Worm (Caenorhabditis elegans) whole organism, young adult: ENCODE results near the gene mrp-4.
A peak's percentile ranks its signal among the peaks of the same experiment; 100 is the strongest.

Experiments
- B0035.1 ChIP-seq: sonication (generic microtip); optimal IDR thresholded peaks from 2 replicates; lab custom pipeline; 2016; ENCODE audit warnings: missing genetic modification characterization, mild to moderate bottlenecking, missing compliant biosample characterization, missing genotype, missing genetic modification reagents
- B0336.3 ChIP-seq: fragments of 200-800 bp; sonication (Bioruptor generic); IDR thresholded peaks from 2 replicates; pipeline ENCODE4 v1.3.6; 2022; ENCODE audit warnings: missing genetic modification characterization, missing compliant biosample characterization
- F39B2.1 ChIP-seq: fragments of 200-800 bp; sonication (Bioruptor generic); IDR thresholded peaks from 2 replicates; pipeline ENCODE4 v1.3.6; 2022; ENCODE audit warnings: missing genetic modification reagents, missing genetic modification characterization, missing compliant biosample characterization
- F57A8.1 ChIP-seq: fragments of 200-800 bp; sonication (Bioruptor generic); optimal IDR thresholded peaks from 2 replicates; lab custom pipeline; 2018; ENCODE audit warnings: mild to moderate bottlenecking, missing genetic modification characterization, moderate library complexity, missing compliant biosample characterization
- F57C9.4 ChIP-seq: sonication (generic microtip); optimal IDR thresholded peaks from 2 replicates; lab custom pipeline; 2017; ENCODE audit warnings: mild to moderate bottlenecking, missing genetic modification characterization, missing compliant biosample characterization
- K11D2.4 ChIP-seq: fragments of 200-800 bp; sonication (Bioruptor generic); IDR thresholded peaks from 2 replicates; pipeline ENCODE4 v1.3.6; 2022; ENCODE audit warnings: missing genetic modification reagents, missing genetic modification characterization, missing compliant biosample characterization
- Y53F4B.3 ChIP-seq: fragments of 200-800 bp; sonication (Bioruptor generic); IDR thresholded peaks from 2 replicates; pipeline ENCODE4 v1.3.6; 2022; ENCODE audit warnings: missing genetic modification reagents, missing genetic modification characterization, missing compliant biosample characterization
- Y56A3A.18 ChIP-seq: fragments of 200-800 bp; sonication (Bioruptor generic); IDR thresholded peaks from 2 replicates; pipeline ENCODE4 v1.3.6; 2022; ENCODE audit warnings: missing genetic modification reagents, missing genetic modification characterization, missing compliant biosample characterization
- Y79H2A.3 ChIP-seq: fragments of 200-800 bp; sonication (Bioruptor generic); conservative IDR thresholded peaks from 2 replicates; pipeline ENCODE4 v1.3.6; 2022; ENCODE audit warnings: missing genetic modification reagents, missing genetic modification characterization, missing compliant biosample characterization
- Y95B8A.8 ChIP-seq: fragments of 200-800 bp; sonication (Bioruptor generic); IDR thresholded peaks from 2 replicates; pipeline ENCODE4 v1.3.6; 2022; ENCODE audit warnings: missing genetic modification reagents, missing genetic modification characterization, missing compliant biosample characterization
- ZK185.1 ChIP-seq: sonication (generic microtip); optimal IDR thresholded peaks from 2 replicates; lab custom pipeline; 2016; ENCODE audit warnings: mild to moderate bottlenecking, missing genetic modification characterization, missing compliant biosample characterization; ENCODE audit not compliant: poor library complexity, severe bottlenecking
- akir-1 ChIP-seq: fragments of 200-800 bp; sonication (Bioruptor generic); optimal IDR thresholded peaks from 2 replicates; lab custom pipeline; 2018; ENCODE audit warnings: mild to moderate bottlenecking, missing genetic modification characterization, moderate library complexity, missing compliant biosample characterization
- aptf-2 ChIP-seq: fragments of 200-800 bp; sonication (Bioruptor generic); conservative IDR thresholded peaks from 2 replicates; pipeline ENCODE4 v1.3.6; 2022; ENCODE audit warnings: missing genetic modification reagents, missing genetic modification characterization, missing compliant biosample characterization
- attf-3 ChIP-seq: fragments of 200-800 bp; sonication (Bioruptor generic); conservative IDR thresholded peaks from 2 replicates; pipeline ENCODE4 v1.3.6; 2022; ENCODE audit warnings: missing genetic modification reagents, missing genetic modification characterization, missing compliant biosample characterization
- attf-6 ChIP-seq: fragments of 200-800 bp; sonication (Bioruptor generic); IDR thresholded peaks from 2 replicates; pipeline ENCODE4 v1.3.6; 2022; ENCODE audit warnings: missing genetic modification reagents, missing genetic modification characterization, missing compliant biosample characterization
- bed-1 ChIP-seq: fragments of 200-800 bp; sonication (Bioruptor generic); IDR thresholded peaks from 2 replicates; pipeline ENCODE4 v1.3.6; 2022; ENCODE audit warnings: missing genetic modification reagents, missing genetic modification characterization, missing compliant biosample characterization
- cebp-1 ChIP-seq, 2 experiments: fragments of 200-800 bp in 1 of 2; sonication (Bioruptor generic) in 1 of 2; sonication (generic microtip) in 1 of 2; IDR thresholded peaks in 1 of 2; optimal IDR thresholded peaks in 1 of 2; 2 replicates each; pipeline versions ENCODE4 v1.3.6 to Lab custom; 2017 to 2022; ENCODE audit warnings: missing compliant biosample characterization in 2 of 2, missing genetic modification characterization in 2 of 2, mild to moderate bottlenecking in 1 of 2, missing genetic modification reagents in 1 of 2, moderate library complexity in 1 of 2
- egl-18 ChIP-seq: fragments of 200-800 bp; sonication (Bioruptor generic); IDR thresholded peaks from 2 replicates; pipeline ENCODE4 v1.3.6; 2022; ENCODE audit warnings: missing genetic modification reagents, missing genetic modification characterization, missing compliant biosample characterization
- egl-44 ChIP-seq: fragments of 200-800 bp; sonication (Bioruptor generic); IDR thresholded peaks from 2 replicates; pipeline ENCODE4 v1.3.6; 2022; ENCODE audit warnings: missing genetic modification reagents, missing genetic modification characterization, missing compliant biosample characterization
- gei-17 ChIP-seq: fragments of 200-800 bp; sonication (Bioruptor generic); optimal IDR thresholded peaks from 2 replicates; lab custom pipeline; 2018; ENCODE audit warnings: mild to moderate bottlenecking, missing genetic modification characterization, missing compliant biosample characterization
- hsf-1 ChIP-seq: fragments of 200-800 bp; sonication (Bioruptor generic); IDR thresholded peaks from 2 replicates; pipeline ENCODE4 v1.3.6; 2022; ENCODE audit warnings: missing genetic modification reagents, missing genetic modification characterization, missing compliant biosample characterization
- lag-1 ChIP-seq: fragments of 200-800 bp; sonication (Bioruptor generic); IDR thresholded peaks from 2 replicates; pipeline ENCODE4 v1.3.6; 2022; ENCODE audit warnings: missing genetic modification reagents, missing genetic modification characterization, missing compliant biosample characterization
- let-607 ChIP-seq, 2 experiments: fragments of 200-800 bp in 1 of 2; sonication (Bioruptor generic) in 1 of 2; sonication (generic microtip) in 1 of 2; optimal IDR thresholded peaks; 2 replicates each; lab custom pipeline; 2016 to 2018; ENCODE audit warnings: mild to moderate bottlenecking in 2 of 2, missing compliant biosample characterization in 2 of 2, missing genetic modification characterization in 2 of 2, moderate library complexity in 2 of 2, missing genotype in 1 of 2
- lin-35 ChIP-seq, 3 experiments: fragments of 150-350 bp in 2 of 3; sonication (generic microtip) in 1 of 3; optimal IDR thresholded peaks; 2 replicates each; lab custom pipeline; 2014 to 2018; ENCODE audit warnings: missing biosample characterization in 3 of 3, missing genetic modification characterization in 3 of 3, missing genetic modification reagents in 3 of 3
- lin-40 ChIP-seq: sonication (generic microtip); optimal IDR thresholded peaks from 2 replicates; lab custom pipeline; 2016; ENCODE audit warnings: missing genetic modification characterization, mild to moderate bottlenecking, missing compliant biosample characterization, missing genotype, missing genetic modification reagents
- madf-8 ChIP-seq: fragments of 200-800 bp; sonication (Bioruptor generic); conservative IDR thresholded peaks from 2 replicates; pipeline ENCODE4 v1.3.6; 2022; ENCODE audit warnings: missing genetic modification reagents, missing genetic modification characterization, missing compliant biosample characterization
- nfya-2 ChIP-seq: fragments of 200-800 bp; sonication (Bioruptor generic); IDR thresholded peaks from 2 replicates; pipeline ENCODE4 v1.3.6; 2022; ENCODE audit warnings: missing genetic modification reagents, missing genetic modification characterization, missing compliant biosample characterization
- nhr-27 ChIP-seq: fragments of 200-800 bp; sonication (Bioruptor generic); optimal IDR thresholded peaks from 2 replicates; lab custom pipeline; 2018; ENCODE audit warnings: mild to moderate bottlenecking, missing genetic modification characterization, moderate library complexity, missing compliant biosample characterization
- pha-4 ChIP-seq: fragments of 150-350 bp; sonication (generic microtip); optimal IDR thresholded peaks from 2 replicates; lab custom pipeline; 2014; ENCODE audit warnings: missing biosample characterization, missing genetic modification reagents, missing genetic modification characterization
- rcor-1 ChIP-seq: fragments of 200-800 bp; sonication (Bioruptor generic); IDR thresholded peaks from 2 replicates; pipeline ENCODE4 v1.3.6; 2022; ENCODE audit warnings: missing genetic modification reagents, missing genetic modification characterization, missing compliant biosample characterization
- rec-8 ChIP-seq, 2 experiments: sonication (generic microtip); optimal IDR thresholded peaks; 2 replicates each; lab custom pipeline; 2016; ENCODE audit warnings: mild to moderate bottlenecking in 2 of 2, missing genetic modification characterization in 2 of 2, missing genetic modification reagents in 2 of 2, missing genotype in 2 of 2, missing biosample characterization in 1 of 2, missing compliant biosample characterization in 1 of 2, moderate library complexity in 1 of 2
- unc-62 ChIP-seq: fragments of 150-350 bp; optimal IDR thresholded peaks from 2 replicates; lab custom pipeline; 2014; ENCODE audit warnings: missing biosample characterization, missing genetic modification reagents, missing genetic modification characterization
- zfh-2 ChIP-seq: fragments of 200-800 bp; sonication (Bioruptor generic); conservative IDR thresholded peaks from 2 replicates; pipeline ENCODE4 v1.3.6; 2022; ENCODE audit warnings: missing genetic modification reagents, missing genetic modification characterization, missing compliant biosample characterization
- ztf-25 ChIP-seq: fragments of 200-800 bp; sonication (Bioruptor generic); IDR thresholded peaks from 2 replicates; pipeline ENCODE4 v1.3.6; 2022; ENCODE audit warnings: missing genetic modification reagents, missing genetic modification characterization, missing compliant biosample characterization

The mrp-4 gene

DNA sequence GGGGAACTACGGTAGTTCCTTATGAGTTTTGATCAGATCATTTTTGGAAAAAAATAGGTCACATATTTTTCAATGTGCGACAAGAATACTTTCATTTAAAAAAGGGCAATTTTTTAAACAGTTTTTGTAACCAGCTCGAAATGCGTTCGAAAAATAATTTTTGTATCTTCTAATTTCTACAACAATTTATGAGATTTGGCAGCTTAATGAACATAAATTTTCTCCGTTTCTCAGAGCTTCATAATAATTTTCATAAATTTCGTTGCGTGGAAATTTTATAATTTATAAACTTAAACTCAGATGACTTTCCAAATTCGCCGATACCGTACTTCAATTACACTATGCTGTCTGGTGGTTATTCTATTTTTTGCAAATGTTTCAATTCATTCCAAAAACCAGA, 10.8 kb downstream of the mrp-4 start, which contains the start of gene F21G4.3 (continued):
- no peak for TF ChIP-seq Y53F4B.3
- TF ChIP-seq nhr-27 (tag; lab: Kevin White, UChicago): no peak
- TF ChIP-seq zfh-2 (GFP tag; lab: Robert Waterston, UW): no peak
- TF ChIP-seq nfya-2 (GFP tag; lab: Robert Waterston, UW): no peak

DNA sequence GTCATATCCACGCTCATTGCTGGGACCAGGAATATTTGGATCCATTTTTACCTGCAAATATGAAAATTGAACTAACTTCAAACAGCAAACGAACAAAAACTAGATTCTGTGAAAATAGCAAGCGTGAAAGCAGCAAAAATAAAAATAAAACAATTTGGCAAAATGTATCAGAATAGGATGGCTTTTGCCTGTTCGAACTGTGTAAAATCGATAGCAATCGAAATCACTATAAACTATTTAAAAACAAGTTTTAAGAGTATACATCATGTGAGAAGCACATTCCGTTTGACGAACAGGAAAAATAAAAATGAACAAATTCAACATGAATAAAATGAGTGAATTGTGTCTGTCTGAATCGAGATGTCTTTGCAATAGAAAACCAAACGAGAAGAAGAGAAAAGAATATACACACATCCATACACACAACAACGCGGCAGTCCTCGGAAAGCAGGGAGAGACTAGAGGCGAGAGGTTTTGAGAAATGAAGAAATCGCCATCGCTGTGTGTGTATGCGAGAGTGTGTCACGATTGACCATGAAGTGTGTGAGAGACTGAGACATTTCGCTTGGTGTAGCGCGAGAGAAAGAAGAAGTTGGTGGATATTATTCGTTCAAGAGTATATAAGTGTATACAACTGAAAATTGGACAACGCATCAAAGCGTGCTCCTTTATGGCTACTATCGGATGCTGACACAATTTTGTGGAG, 15.5 kb downstream of the mrp-4 start, which contains the start of gene phf-34:
phf-34 (minus strand) TSS at position 51 of the 706 bp plus-strand sequence.
- TF ChIP-seq rec-8 (tag; optimal IDR thresholded peaks at IDR 0.05; lab: Kevin White, UChicago) (no peak), F57C9.4 (no peak), hsf-1 (GFP tag; lab: Robert Waterston, UW) (0 out of 2 replicates have a peak, but pooled peaks have one; percentile 6), ZK185.1 (tag; lab: Kevin White, UChicago) (peak; percentile 32), ztf-25 (GFP tag; lab: Robert Waterston, UW) (no peak), lin-40 (tag; lab: Kevin White, UChicago) (peak; percentile 24), B0336.3 (GFP tag; lab: Robert Waterston, UW) (no peak), K11D2.4 (no peak), egl-18 (0 out of 2 replicates have a peak, but pooled peaks have one; percentile 22), pha-4 (tag; lab: Kevin White, UChicago) (no peak), Y79H2A.3 (GFP tag; lab: Robert Waterston, UW) (no peak), bed-1 (no peak), attf-6 (GFP tag; lab: Robert Waterston, UW) (no peak)

DNA sequence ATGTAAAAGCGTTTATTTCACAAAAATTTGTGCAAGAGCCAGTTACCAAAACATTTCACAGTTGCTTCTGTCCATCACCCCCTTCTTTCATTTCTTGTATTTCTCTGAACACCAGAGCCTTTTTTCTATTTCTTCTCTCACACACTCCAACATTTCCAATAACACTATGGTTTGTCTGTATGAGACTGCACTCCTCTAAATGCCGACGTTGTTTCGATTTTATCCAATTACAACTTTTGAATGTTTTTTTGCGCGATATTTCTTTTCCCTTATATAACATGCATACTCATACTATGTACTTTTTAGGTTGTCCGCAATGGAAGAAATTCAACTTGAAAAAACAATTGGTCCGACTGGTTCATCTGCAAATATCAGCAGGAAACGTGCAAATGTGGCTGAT, 21.8 kb downstream of the mrp-4 start, which contains the start of gene F21G4.5:
F21G4.5 (plus strand) TSS at position 301 of the 400 bp plus-strand sequence.
- TF ChIP-seq attf-3 (GFP tag; lab: Robert Waterston, UW) (no peak), Y56A3A.18 (no peak), madf-8 (GFP tag; lab: Robert Waterston, UW) (no peak), F57A8.1 (no peak), cebp-1 (GFP tag; IDR thresholded peaks at IDR 0.05; lab: Robert Waterston, UW) (no peak), cebp-1 (tag; optimal IDR thresholded peaks at IDR 0.05; lab: Kevin White, UChicago) (no peak), lag-1 (GFP tag; lab: Robert Waterston, UW) (no peak), Y95B8A.8 (GFP tag; lab: Robert Waterston, UW) (no peak), F39B2.1 (no peak), egl-44 (GFP tag; lab: Robert Waterston, UW) (no peak), gei-17 (no peak), B0035.1 (tag; lab: Kevin White, UChicago) (no peak), aptf-2 (GFP tag; lab: Robert Waterston, UW) (no peak), akir-1 (GFP tag; lab: Kevin White, UChicago) (no peak), unc-62 (GFP tag; lab: Kevin White, UChicago) (no peak), nhr-27 (tag; lab: Kevin White, UChicago) (no peak), lin-35 (GFP tag; optimal IDR thresholded peaks at IDR 0.05; lab: Kevin White, UChicago) (no peak)

DNA sequence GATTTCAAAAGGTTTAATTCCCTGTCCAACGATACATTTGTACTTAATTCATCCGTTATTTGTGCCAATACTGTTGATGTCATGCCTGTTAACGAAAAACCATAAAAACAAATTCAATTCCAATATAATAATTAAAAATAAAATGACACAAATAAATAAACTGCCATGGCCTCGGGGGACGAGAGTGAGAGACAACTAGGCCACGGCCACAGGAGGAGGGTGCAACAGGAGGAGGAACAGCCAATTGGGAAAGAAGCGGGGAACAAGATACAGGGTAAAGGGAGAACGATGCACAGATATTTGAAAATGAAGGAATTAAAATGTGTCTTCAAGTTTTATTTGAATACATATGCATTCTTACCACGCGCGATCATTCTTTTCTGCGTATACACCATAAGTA, 33.3 kb downstream of the mrp-4 start, which contains the start of gene F21G4.6:
F21G4.6 (minus strand) TSS at position 87 of the 400 bp plus-strand sequence.
- TF ChIP-seq let-607 (tag; optimal IDR thresholded peaks at IDR 0.05; lab: Kevin White, UChicago): peak in 1 of 2 experiments; percentile 4
- no peak for TF ChIP-seq egl-44 (GFP tag; lab: Robert Waterston, UW)
- TF ChIP-seq pha-4 (tag; lab: Kevin White, UChicago): no peak
- no peak for TF ChIP-seq rcor-1 (GFP tag; lab: Robert Waterston, UW)
